Worm (Caenorhabditis elegans): ENCODE results near the gene mltn-11.

- no peak for TF ChIP-seq tbx-37 (GFP tag; conservative IDR thresholded peaks at IDR 0.05)
- TF ChIP-seq flt-1 (GFP tag; IDR thresholded peaks at IDR 0.05), result no peak
- TF ChIP-seq tra-4 (tag; optimal IDR thresholded peaks at IDR 0.05), result no peak
- TF ChIP-seq scrt-1 (GFP tag; IDR thresholded peaks at IDR 0.05), result no peak
- TF ChIP-seq ama-1 (optimal IDR thresholded peaks at IDR 0.05), result no peak
- TF ChIP-seq hmg-4 (GFP tag; optimal IDR thresholded peaks at IDR 0.05), result no peak
- TF ChIP-seq ceh-13 (GFP tag; optimal IDR thresholded peaks at IDR 0.05), result no peak
- no peak for TF ChIP-seq pes-1 (GFP tag; IDR thresholded peaks at IDR 0.05)
- no peak for TF ChIP-seq aly-1 (tag; optimal IDR thresholded peaks at IDR 0.05)
- TF ChIP-seq sea-1 (GFP tag; conservative IDR thresholded peaks at IDR 0.05), result no peak
- no peak for TF ChIP-seq ets-7 (tag; optimal IDR thresholded peaks at IDR 0.05)
- no peak for TF ChIP-seq F13C5.2 (tag; optimal IDR thresholded peaks at IDR 0.05)
- no peak for TF ChIP-seq B0310.2 (tag; optimal IDR thresholded peaks at IDR 0.05)
These were observed 39.9 kb upstream of the mltn-11 start for ce11 chrV:16596102-16596501.

All from whole organism, early embryonic.